Worm (Caenorhabditis elegans) whole organism, early embryonic: ENCODE results near the gene fic-1.

ENCODE experiments used
- ama-1 ChIP-seq: fragments of 150-350 bp; optimal IDR thresholded peaks from 2 replicates; lab custom pipeline; 2014
- hmbx-1 ChIP-seq: sonication (generic microtip); optimal IDR thresholded peaks from 2 replicates; lab custom pipeline; 2016; ENCODE audit warnings: mild to moderate bottlenecking, missing genetic modification characterization, missing compliant biosample characterization

ce11 chrIV:10900083-10900482 is 37.2 kb upstream of the fic-1 start, which contains the start of gene srlf-30:
- no peak for TF ChIP-seq ama-1
- TF ChIP-seq hmbx-1 (tag; lab: Kevin White, UChicago) = no peak
